Fruit fly (Drosophila melanogaster): ENCODE data around the gene twit.
A peak's percentile ranks its signal among the peaks of the same experiment; 100 is the strongest.

The twit gene

dm6 chr2L:20807617-20808509 is 44.5 kb upstream of the twit start (continued):
- TF ChIP-seq CG13775 (GFP tag; optimal IDR thresholded peaks at IDR 0.05) = peak; percentile 30
- no peak for TF ChIP-seq gsb-n (tag; optimal IDR thresholded peaks at IDR 0.05)
- TF ChIP-seq sisA (GFP tag; IDR thresholded peaks at IDR 0.05) = peak; percentile 13; the same call in 1 of the 2 replicates
- TF ChIP-seq CG3838 (GFP tag; optimal IDR thresholded peaks at IDR 0.05) = no peak
- no peak for TF ChIP-seq Mes4 (GFP tag; optimal IDR thresholded peaks at IDR 0.05)
- TF ChIP-seq pfk (GFP tag; optimal IDR thresholded peaks at IDR 0.05) = peak; percentile 1
- peak; percentile 52 for TF ChIP-seq CG18011 (GFP tag; optimal IDR thresholded peaks at IDR 0.05)
- peak; percentile 90 for TF ChIP-seq abd-A (tag; optimal IDR thresholded peaks at IDR 0.05)
- TF ChIP-seq CG13424 (tag; optimal IDR thresholded peaks at IDR 0.05) = peak; percentile 55
- TF ChIP-seq CG31441 (GFP tag; IDR thresholded peaks at IDR 0.05) = peak; percentile 53
- TF ChIP-seq CG14441 (GFP tag; IDR thresholded peaks at IDR 0.05) = no peak
- peak; percentile 53 for TF ChIP-seq unpg (GFP tag; optimal IDR thresholded peaks at IDR 0.05)
- TF ChIP-seq Chrac-16 (GFP tag; optimal IDR thresholded peaks at IDR 0.05) = no peak
- peak; percentile 66 for TF ChIP-seq CG15514 (GFP tag; optimal IDR thresholded peaks at IDR 0.05)
- peak; percentile 36; the same call in 1 of the 2 replicates for TF ChIP-seq CG9215 (GFP tag; IDR thresholded peaks at IDR 0.05)
- TF ChIP-seq unc-4 (GFP tag; IDR thresholded peaks at IDR 0.05; ENCODE audit: partially characterized antibody) = no peak
- no peak for TF ChIP-seq Camta (GFP tag; optimal IDR thresholded peaks at IDR 0.05)
- TF ChIP-seq gcm (GFP tag; optimal IDR thresholded peaks at IDR 0.05) = peak; percentile 0
- TF ChIP-seq CG18262 (tag; optimal IDR thresholded peaks at IDR 0.05) = peak; percentile 39
- 0 out of 2 replicates have a peak, but pooled peaks have one; percentile 22 for TF ChIP-seq danr (GFP tag; IDR thresholded peaks at IDR 0.05)
- TF ChIP-seq CG1792 (GFP tag; optimal IDR thresholded peaks at IDR 0.05) = peak; percentile 17
- peak in 1 of 2 experiments; percentile 80 for TF ChIP-seq eve (GFP tag; optimal IDR thresholded peaks at IDR 0.05)
- TF ChIP-seq pan (optimal IDR thresholded peaks at IDR 0.05) = no peak
- peak in 1 of 2 experiments; percentile 80 for TF ChIP-seq pan (GFP tag; optimal IDR thresholded peaks at IDR 0.05 in 1 of 2, IDR thresholded peaks at IDR 0.05 in 1 of 2)
- TF ChIP-seq CG3281 (GFP tag; optimal IDR thresholded peaks at IDR 0.05) = peak; percentile 61
- peak; percentile 43 for TF ChIP-seq NfI (GFP tag; optimal IDR thresholded peaks at IDR 0.05)
- no peak for TF ChIP-seq grn (GFP tag; optimal IDR thresholded peaks at IDR 0.05)
- 0 out of 2 replicates have a peak, but pooled peaks have one; percentile 33 for TF ChIP-seq CG32767 (GFP tag; IDR thresholded peaks at IDR 0.05)
- peak; percentile 82 for TF ChIP-seq CG18599 (GFP tag; optimal IDR thresholded peaks at IDR 0.05)
- no peak for TF ChIP-seq fd102C (GFP tag; optimal IDR thresholded peaks at IDR 0.05)
- no peak for TF ChIP-seq ab (GFP tag; optimal IDR thresholded peaks at IDR 0.05)
- 0 out of 3 replicates have a peak, but pooled peaks have one; percentile 12 for TF ChIP-seq CG3726 (GFP tag; IDR thresholded peaks at IDR 0.05)
- 0 out of 2 replicates have a peak, but pooled peaks have one; percentile 8 for TF ChIP-seq stc (GFP tag; IDR thresholded peaks at IDR 0.05)
- 0 out of 3 replicates have a peak, but pooled peaks have one; percentile 16 for TF ChIP-seq croc (GFP tag; conservative IDR thresholded peaks at IDR 0.05)
- peak; percentile 0 for TF ChIP-seq Ssrp (tag; optimal IDR thresholded peaks at IDR 0.05)
- TF ChIP-seq CG8290 (GFP tag; optimal IDR thresholded peaks at IDR 0.05) = no peak
- TF ChIP-seq CG8290 (tag; optimal IDR thresholded peaks at IDR 0.05) = peak in 1 of 2 experiments; percentile 4
- peak; percentile 22 for TF ChIP-seq org-1 (GFP tag; optimal IDR thresholded peaks at IDR 0.05)
- TF ChIP-seq Atf6 (GFP tag; IDR thresholded peaks at IDR 0.05) = peak; percentile 74
- peak; percentile 63 for TF ChIP-seq Deaf1 (tag; optimal IDR thresholded peaks at IDR 0.05)
- no peak for TF ChIP-seq cas (GFP tag; IDR thresholded peaks at IDR 0.05)
- TF ChIP-seq gro (GFP tag; optimal IDR thresholded peaks at IDR 0.05) = peak; percentile 24
- TF ChIP-seq Six4 (GFP tag; optimal IDR thresholded peaks at IDR 0.05) = peak; percentile 2
- TF ChIP-seq gfzf (GFP tag; optimal IDR thresholded peaks at IDR 0.05) = no peak
- TF ChIP-seq CG13287 (GFP tag; IDR thresholded peaks at IDR 0.05; ENCODE audit: partially characterized antibody) = 0 out of 2 replicates have a peak, but pooled peaks have one; percentile 6
- TF ChIP-seq Ada2b (GFP tag; IDR thresholded peaks at IDR 0.05) = peak; percentile 39; the same call in 1 of the 2 replicates
- peak; percentile 11 for TF ChIP-seq pho (GFP tag; optimal IDR thresholded peaks at IDR 0.05)
- TF ChIP-seq mam (GFP tag; optimal IDR thresholded peaks at IDR 0.05) = no peak

Measured in whole organism, embryonic.